Worm (Caenorhabditis elegans) whole organism, L1 larva: ENCODE results near the gene F10G7.12.

Experiments used
- alr-1 ChIP-seq: fragments of 200-800 bp; sonication (Bioruptor generic); optimal IDR thresholded peaks from 2 replicates; lab custom pipeline; 2018; ENCODE audit warnings: borderline replicate concordance, mild to moderate bottlenecking, missing genetic modification characterization, missing compliant biosample characterization
- ama-1 ChIP-seq: fragments of 150-350 bp; optimal IDR thresholded peaks from 2 replicates; lab custom pipeline; 2014
- lsy-2 ChIP-seq, 2 experiments: fragments of 150-350 bp; optimal IDR thresholded peaks; 2 replicates each; lab custom pipeline; 2014; ENCODE audit warnings: missing biosample characterization in 2 of 2, missing genetic modification characterization in 2 of 2
- mef-2 ChIP-seq: fragments of 150-350 bp; optimal IDR thresholded peaks from 2 replicates; lab custom pipeline; 2014; ENCODE audit warnings: missing biosample characterization, missing genetic modification characterization
- unc-62 ChIP-seq: fragments of 150-350 bp; optimal IDR thresholded peaks from 2 replicates; lab custom pipeline; 2014; ENCODE audit warnings: missing biosample characterization, missing genetic modification reagents, missing genetic modification characterization

DNA sequence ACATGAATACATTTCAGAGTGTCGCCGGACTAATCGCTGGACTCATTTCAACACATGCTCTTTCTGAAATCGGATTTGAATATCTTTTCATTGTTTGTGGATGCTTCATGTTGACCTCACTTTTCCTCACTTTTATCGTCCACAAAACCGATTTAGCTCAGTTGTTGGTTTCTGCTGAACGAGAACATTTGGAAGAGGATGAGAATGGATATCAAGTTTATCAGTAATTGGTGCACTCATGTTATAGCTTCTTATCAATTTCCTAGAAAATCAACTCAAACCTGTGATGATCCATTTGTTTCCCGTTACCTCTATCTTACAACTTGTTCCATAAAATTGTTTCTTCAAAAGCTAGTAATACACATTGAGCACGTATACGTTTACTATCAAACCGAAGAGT lies 6.5 kb downstream of the F10G7.12 start:
- no peak for TF ChIP-seq unc-62 (GFP tag; lab: Kevin White, UChicago)
- TF ChIP-seq mef-2 (tag; lab: Kevin White, UChicago): no peak
- TF ChIP-seq lsy-2 (tag; optimal IDR thresholded peaks at IDR 0.05; lab: Kevin White, UChicago): no peak
- TF ChIP-seq alr-1 (tag; lab: Kevin White, UChicago): no peak
- no peak for TF ChIP-seq ama-1 (lab: Kevin White, UChicago)
